Worm (Caenorhabditis elegans) whole organism, late embryonic: Measurements from ENCODE around the gene str-2.

ENCODE experiments used
- K02D7.2 ChIP-seq: sonication (generic microtip); optimal IDR thresholded peaks from 2 replicates; lab custom pipeline; 2017; ENCODE audit warnings: mild to moderate bottlenecking, missing genetic modification characterization, missing compliant biosample characterization
- K09A11.1 ChIP-seq: sonication (generic microtip); optimal IDR thresholded peaks from 2 replicates; lab custom pipeline; 2017; ENCODE audit warnings: antibody characterized with exemption, mild to moderate bottlenecking, missing genetic modification characterization, missing compliant biosample characterization; ENCODE audit not compliant: insufficient read depth
- T23F11.4 ChIP-seq: fragments of 200-800 bp; sonication (Bioruptor generic); optimal IDR thresholded peaks from 2 replicates; lab custom pipeline; 2018; ENCODE audit warnings: mild to moderate bottlenecking, missing genetic modification characterization, missing compliant biosample characterization
- ama-1 ChIP-seq: fragments of 150-350 bp; optimal IDR thresholded peaks from 2 replicates; lab custom pipeline; 2014
- ceh-18 ChIP-seq: sonication (generic microtip); optimal IDR thresholded peaks from 2 replicates; lab custom pipeline; 2016; ENCODE audit warnings: missing genetic modification characterization, missing compliant biosample characterization
- ceh-2 ChIP-seq: sonication (generic microtip); optimal IDR thresholded peaks from 2 replicates; lab custom pipeline; 2016; ENCODE audit warnings: missing genotype, missing genetic modification characterization, missing compliant biosample characterization
- ceh-22 ChIP-seq: sonication (generic microtip); optimal IDR thresholded peaks from 2 replicates; lab custom pipeline; 2017; ENCODE audit warnings: missing biosample characterization, missing genetic modification characterization
- ceh-31 ChIP-seq: sonication (generic microtip); optimal IDR thresholded peaks from 2 replicates; lab custom pipeline; 2016; ENCODE audit warnings: missing genetic modification characterization, missing compliant biosample characterization
- ceh-34 ChIP-seq: sonication (generic microtip); optimal IDR thresholded peaks from 2 replicates; lab custom pipeline; 2016; ENCODE audit warnings: mild to moderate bottlenecking, missing genetic modification characterization, missing compliant biosample characterization
- dve-1 ChIP-seq: sonication (generic microtip); optimal IDR thresholded peaks from 2 replicates; lab custom pipeline; 2017; ENCODE audit warnings: antibody characterized with exemption, mild to moderate bottlenecking, missing genetic modification characterization, missing compliant biosample characterization
- elt-2 ChIP-seq: sonication (generic microtip); optimal IDR thresholded peaks from 2 replicates; lab custom pipeline; 2016; ENCODE audit warnings: missing genetic modification reagents, missing genetic modification characterization, missing compliant biosample characterization
- elt-4 ChIP-seq: sonication (generic microtip); optimal IDR thresholded peaks from 2 replicates; lab custom pipeline; 2016; ENCODE audit warnings: missing genetic modification characterization, missing compliant biosample characterization
- ets-4 ChIP-seq: sonication (generic microtip); optimal IDR thresholded peaks from 2 replicates; lab custom pipeline; 2016; ENCODE audit warnings: missing genetic modification characterization, missing compliant biosample characterization
- eyg-1 ChIP-seq: sonication (generic microtip); optimal IDR thresholded peaks from 2 replicates; lab custom pipeline; 2016; ENCODE audit warnings: missing genotype, missing genetic modification characterization, missing compliant biosample characterization
- fkh-6 ChIP-seq: sonication (generic microtip); optimal IDR thresholded peaks from 2 replicates; lab custom pipeline; 2016; ENCODE audit warnings: missing genetic modification characterization, missing compliant biosample characterization
- gmeb-2 ChIP-seq: sonication (generic microtip); optimal IDR thresholded peaks from 2 replicates; lab custom pipeline; 2016; ENCODE audit warnings: missing genetic modification characterization, inconsistent platforms, missing compliant biosample characterization
- hlh-13 ChIP-seq: fragments of 200-800 bp; sonication (Bioruptor generic); optimal IDR thresholded peaks from 2 replicates; lab custom pipeline; 2018; ENCODE audit warnings: mild to moderate bottlenecking, missing genetic modification characterization, missing compliant biosample characterization
- hlh-15 ChIP-seq: sonication (generic microtip); optimal IDR thresholded peaks from 2 replicates; lab custom pipeline; 2016; ENCODE audit warnings: missing genetic modification characterization, missing compliant biosample characterization
- hlh-30 ChIP-seq: sonication (generic microtip); optimal IDR thresholded peaks from 2 replicates; lab custom pipeline; 2017; ENCODE audit warnings: antibody characterized with exemption, missing genetic modification characterization, missing compliant biosample characterization; ENCODE audit not compliant: insufficient read depth
- hlh-8 ChIP-seq: sonication (generic microtip); optimal IDR thresholded peaks from 2 replicates; lab custom pipeline; 2016; ENCODE audit warnings: missing genotype, missing genetic modification characterization, missing compliant biosample characterization
- lim-6 ChIP-seq: sonication (generic microtip); optimal IDR thresholded peaks from 2 replicates; lab custom pipeline; 2016; ENCODE audit warnings: missing genetic modification characterization, missing compliant biosample characterization
- lin-11 ChIP-seq: fragments of 200-800 bp; sonication (Bioruptor generic); optimal IDR thresholded peaks from 2 replicates; lab custom pipeline; 2018; ENCODE audit warnings: mild to moderate bottlenecking, missing genetic modification characterization, missing compliant biosample characterization
- mec-3 ChIP-seq: sonication (generic microtip); optimal IDR thresholded peaks from 2 replicates; lab custom pipeline; 2016; ENCODE audit warnings: borderline replicate concordance, missing genetic modification characterization, missing compliant biosample characterization
- nfya-1 ChIP-seq: sonication (generic microtip); optimal IDR thresholded peaks from 2 replicates; lab custom pipeline; 2017; ENCODE audit warnings: missing genetic modification characterization, mild to moderate bottlenecking, missing compliant biosample characterization, antibody characterized with exemption, moderate library complexity
- nhr-11 ChIP-seq: fragments of 150-350 bp; optimal IDR thresholded peaks from 2 replicates; lab custom pipeline; 2014; ENCODE audit warnings: missing biosample characterization, missing genetic modification characterization
- odd-2 ChIP-seq: sonication (generic microtip); optimal IDR thresholded peaks from 2 replicates; lab custom pipeline; 2017; ENCODE audit warnings: antibody characterized with exemption, mild to moderate bottlenecking, missing genetic modification characterization, missing compliant biosample characterization
- pat-9 ChIP-seq: fragments of 200-800 bp; sonication (Bioruptor generic); optimal IDR thresholded peaks from 2 replicates; lab custom pipeline; 2018; ENCODE audit warnings: mild to moderate bottlenecking, missing genetic modification characterization, moderate library complexity, missing compliant biosample characterization
- pax-1 ChIP-seq: fragments of 150-350 bp; optimal IDR thresholded peaks from 2 replicates; lab custom pipeline; 2014; ENCODE audit warnings: missing biosample characterization, missing genetic modification characterization
- pha-2 ChIP-seq: sonication (generic microtip); optimal IDR thresholded peaks from 2 replicates; lab custom pipeline; 2017; ENCODE audit warnings: mild to moderate bottlenecking, missing genetic modification characterization, missing compliant biosample characterization
- pqm-1 ChIP-seq: sonication (generic microtip); optimal IDR thresholded peaks from 2 replicates; lab custom pipeline; 2016; ENCODE audit warnings: missing genetic modification characterization, missing compliant biosample characterization
- pros-1 ChIP-seq: fragments of 150-350 bp; optimal IDR thresholded peaks from 2 replicates; lab custom pipeline; 2014; ENCODE audit warnings: missing biosample characterization, missing genetic modification reagents, missing genetic modification characterization
- rnt-1 ChIP-seq: sonication (generic microtip); optimal IDR thresholded peaks from 2 replicates; lab custom pipeline; 2016; ENCODE audit warnings: missing genetic modification characterization, missing compliant biosample characterization
- sdc-2 ChIP-seq: sonication (generic microtip); optimal IDR thresholded peaks from 2 replicates; lab custom pipeline; 2016; ENCODE audit warnings: missing genotype, missing genetic modification characterization, missing compliant biosample characterization
- syd-9 ChIP-seq: sonication (generic microtip); optimal IDR thresholded peaks from 2 replicates; lab custom pipeline; 2016; ENCODE audit warnings: mild to moderate bottlenecking, missing genetic modification characterization, moderate library complexity, missing compliant biosample characterization
- tbx-2 ChIP-seq: sonication (generic microtip); optimal IDR thresholded peaks from 2 replicates; lab custom pipeline; 2016; ENCODE audit warnings: missing genetic modification characterization, missing compliant biosample characterization
- tbx-7 ChIP-seq: sonication (generic microtip); optimal IDR thresholded peaks from 2 replicates; lab custom pipeline; 2016; ENCODE audit warnings: missing genotype, missing genetic modification characterization, missing compliant biosample characterization
- ttx-3 ChIP-seq: sonication (generic microtip); optimal IDR thresholded peaks from 2 replicates; lab custom pipeline; 2016; ENCODE audit warnings: missing genetic modification reagents, missing genetic modification characterization, missing compliant biosample characterization
- unc-55 ChIP-seq: sonication (generic microtip); optimal IDR thresholded peaks from 2 replicates; lab custom pipeline; 2017; ENCODE audit warnings: missing biosample characterization, missing genetic modification reagents, missing genetic modification characterization
- ztf-16 ChIP-seq: sonication (generic microtip); optimal IDR thresholded peaks from 2 replicates; lab custom pipeline; 2017; ENCODE audit warnings: missing genetic modification characterization, missing compliant biosample characterization

The str-2 gene

DNA sequence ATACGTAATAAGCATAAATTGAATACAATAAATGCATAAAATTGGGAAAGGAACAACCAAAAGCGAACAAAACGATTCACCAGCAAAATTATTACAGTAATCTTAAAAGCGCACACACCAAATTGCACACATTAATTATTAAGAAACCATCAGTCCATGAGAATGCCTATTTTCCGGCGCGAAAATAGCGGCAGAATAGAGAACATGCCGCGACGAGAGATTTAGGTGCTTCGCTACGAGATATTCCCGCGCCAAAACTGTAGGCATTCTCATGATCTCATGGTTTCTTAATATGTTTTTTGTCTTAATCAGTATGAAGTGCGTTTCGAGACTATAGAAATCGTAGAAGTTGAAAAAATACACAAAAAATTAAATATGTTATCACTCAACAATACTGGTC, 39.8 kb downstream of the str-2 start:
- no peak for TF ChIP-seq nfya-1 (tag; lab: Kevin White, UChicago)
- TF ChIP-seq rnt-1, result no peak
- no peak for TF ChIP-seq odd-2
- no peak for TF ChIP-seq ztf-16 (tag; lab: Kevin White, UChicago)
- no peak for TF ChIP-seq hlh-15 (tag; lab: Kevin White, UChicago)
- no peak for TF ChIP-seq nhr-11 (tag; lab: Kevin White, UChicago)
- TF ChIP-seq eyg-1 (tag; lab: Kevin White, UChicago), result no peak
- no peak for TF ChIP-seq ceh-18
- TF ChIP-seq syd-9 (tag; lab: Kevin White, UChicago), result no peak
- no peak for TF ChIP-seq mec-3 (tag; lab: Kevin White, UChicago)
- no peak for TF ChIP-seq ets-4 (tag; lab: Kevin White, UChicago)
- no peak for TF ChIP-seq unc-55 (GFP tag; lab: Kevin White, UChicago)
- TF ChIP-seq ceh-2, result no peak
- TF ChIP-seq pqm-1 (tag; lab: Kevin White, UChicago), result no peak
- TF ChIP-seq gmeb-2 (tag; lab: Kevin White, UChicago), result no peak
- TF ChIP-seq elt-2, result no peak
- no peak for TF ChIP-seq sdc-2 (tag; lab: Kevin White, UChicago)
- TF ChIP-seq tbx-7 (tag; lab: Kevin White, UChicago), result no peak

DNA sequence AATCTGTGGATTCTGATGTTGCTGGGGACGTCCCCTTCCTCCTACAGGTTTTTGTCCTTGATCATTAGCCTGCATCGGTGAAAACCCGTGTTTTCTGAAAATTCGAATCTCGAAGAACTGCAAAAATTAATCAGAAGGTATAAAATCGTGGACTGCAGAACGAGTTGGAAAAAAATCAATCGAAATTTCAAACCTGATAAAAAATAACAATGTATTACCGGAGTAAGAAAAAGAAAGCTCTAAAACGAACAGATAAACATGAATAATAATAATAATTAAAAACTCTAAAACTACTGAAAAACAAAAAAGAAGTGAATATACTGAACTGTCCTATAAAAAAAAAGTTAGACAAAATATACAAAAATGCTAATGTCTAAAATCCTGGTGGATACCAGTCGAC, 41.1 kb downstream of the str-2 start, which contains the start of gene F46B6.5:
F46B6.5 (minus strand) TSS at position 101 of the 400 bp plus-strand sequence.
- TF ChIP-seq dve-1 (tag; lab: Kevin White, UChicago), result no peak
- TF ChIP-seq K09A11.1 (tag; lab: Kevin White, UChicago), result no peak
- no peak for TF ChIP-seq K02D7.2 (tag; lab: Kevin White, UChicago)
- no peak for TF ChIP-seq pat-9 (tag; lab: Kevin White, UChicago)
- TF ChIP-seq eyg-1 (tag; lab: Kevin White, UChicago), result no peak
- no peak for TF ChIP-seq pha-2 (tag; lab: Kevin White, UChicago)
- TF ChIP-seq pros-1, result no peak
- no peak for TF ChIP-seq tbx-7 (tag; lab: Kevin White, UChicago)
- TF ChIP-seq hlh-15 (tag; lab: Kevin White, UChicago), result no peak
- TF ChIP-seq, all 69 proteins: peak for 0

DNA sequence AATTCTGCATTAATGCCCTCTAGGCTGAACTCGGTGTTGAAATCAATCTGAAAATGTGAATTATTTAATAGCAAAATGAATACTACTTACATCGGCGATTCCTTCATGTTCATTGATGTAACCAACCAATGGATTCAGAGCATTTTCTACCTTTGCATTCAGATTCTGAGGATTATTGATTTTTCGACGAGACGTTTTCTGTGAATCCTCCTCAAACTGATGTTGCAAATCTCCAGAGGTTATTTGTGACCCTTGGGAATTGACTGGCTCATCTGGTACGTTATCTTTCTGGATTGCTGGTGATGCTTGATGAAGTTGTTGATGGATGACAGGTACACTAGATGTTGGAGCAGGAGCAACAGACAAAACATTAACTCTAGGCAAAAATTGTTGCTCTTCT, 42.0 kb downstream of the str-2 start:
- TF ChIP-seq fkh-6 (tag; lab: Kevin White, UChicago) (no peak), T23F11.4 (GFP tag; lab: Kevin White, UChicago) (no peak), ttx-3 (tag; lab: Kevin White, UChicago) (no peak), ceh-31 (tag; lab: Kevin White, UChicago) (no peak), lin-11 (tag; lab: Kevin White, UChicago) (no peak), ama-1 (no peak), hlh-13 (GFP tag; lab: Kevin White, UChicago) (no peak), syd-9 (tag; lab: Kevin White, UChicago) (no peak), lim-6 (tag; lab: Kevin White, UChicago) (no peak)
- TF ChIP-seq, all 69 proteins: peak for 0

DNA sequence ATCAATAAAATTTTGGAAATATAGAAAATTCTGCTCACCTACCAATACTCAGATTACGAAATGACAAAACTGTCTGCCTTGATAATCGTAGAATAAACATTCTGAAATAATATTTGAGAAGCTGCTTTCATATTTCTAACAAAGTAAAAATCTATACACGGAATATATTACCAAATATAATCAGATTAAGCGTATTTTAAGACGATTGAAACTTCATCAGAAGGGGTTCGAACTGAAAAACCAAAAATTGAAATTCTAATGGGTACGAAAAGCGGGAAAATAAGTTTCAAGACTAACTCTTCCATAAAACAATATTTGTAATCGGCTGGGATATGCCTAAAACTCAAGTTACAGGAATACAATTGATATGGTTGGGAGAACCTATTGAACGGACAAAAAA, 44.6 kb downstream of the str-2 start, which contains the start of gene F46B6.4:
F46B6.4 (minus strand) TSS at position 101 of the 400 bp plus-strand sequence.
- TF ChIP-seq lin-11 (tag; lab: Kevin White, UChicago) (no peak), hlh-8 (tag; lab: Kevin White, UChicago) (no peak), pax-1 (tag; lab: Kevin White, UChicago) (no peak), pha-2 (tag; lab: Kevin White, UChicago) (no peak), nfya-1 (tag; lab: Kevin White, UChicago) (no peak), lim-6 (tag; lab: Kevin White, UChicago) (no peak), elt-2 (no peak), elt-4 (tag; lab: Kevin White, UChicago) (no peak), ceh-22 (no peak), hlh-30 (no peak), tbx-2 (tag; lab: Kevin White, UChicago) (no peak), nhr-11 (tag; lab: Kevin White, UChicago) (no peak), ceh-34 (tag; lab: Kevin White, UChicago) (no peak), K02D7.2 (tag; lab: Kevin White, UChicago) (no peak), ceh-18 (no peak)
- TF ChIP-seq, all 69 proteins: peak for 0
